Fruit fly (Drosophila melanogaster): ENCODE results near the gene CG10853.

CG10853 gene

DNA sequence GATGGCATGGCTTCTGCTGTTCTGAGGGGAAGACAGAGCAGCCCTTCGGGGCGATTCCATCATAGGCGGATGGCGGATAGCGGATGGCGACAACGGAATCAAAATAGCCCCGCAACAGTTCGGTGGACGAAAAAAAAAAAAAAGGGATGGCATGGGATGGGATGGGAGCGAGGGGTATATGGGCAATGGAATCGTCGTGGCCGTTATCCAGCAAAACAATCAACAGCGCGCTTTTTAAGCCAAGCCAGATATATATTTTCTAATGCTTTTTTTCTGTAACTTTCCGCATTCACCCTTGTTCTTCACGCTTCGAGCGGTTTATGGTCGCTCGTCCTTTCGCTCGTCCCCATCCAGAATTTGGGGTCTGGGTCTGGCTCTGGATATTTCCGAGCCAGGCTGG, 47.9 kb downstream of the CG10853 start (continued):
- TF ChIP-seq sqz (GFP tag; optimal IDR thresholded peaks at IDR 0.05) (peak; percentile 59), CG32532 (GFP tag; IDR thresholded peaks at IDR 0.05) (0 out of 2 replicates have a peak, but pooled peaks have one; percentile 11), chinmo (GFP tag; IDR thresholded peaks at IDR 0.05; ENCODE audit: partially characterized antibody) (no peak), crol (GFP tag; IDR thresholded peaks at IDR 0.05) (peak; percentile 52), tll (GFP tag; optimal IDR thresholded peaks at IDR 0.05) (no peak), gsb-n (tag; optimal IDR thresholded peaks at IDR 0.05) (no peak), gce (GFP tag; IDR thresholded peaks at IDR 0.05) (no peak), scrt (GFP tag; optimal IDR thresholded peaks at IDR 0.05) (peak; percentile 83)
